Fruit fly (Drosophila melanogaster): Measurements from ENCODE around the gene mRpS14.

- TF ChIP-seq usp (GFP tag; optimal IDR thresholded peaks at IDR 0.05) (no peak), pan (optimal IDR thresholded peaks at IDR 0.05) (no peak), CG8478 (optimal IDR thresholded peaks at IDR 0.05) (no peak), Dll (optimal IDR thresholded peaks at IDR 0.05) (no peak), psq (optimal IDR thresholded peaks at IDR 0.05) (no peak), EcR (GFP tag; optimal IDR thresholded peaks at IDR 0.05) (no peak)
Measured at dm6 chrX:19504170-19504765, 24.2 kb upstream of the mRpS14 start.

Measured in whole organism.